Worm (Caenorhabditis elegans): ENCODE measurements around the gene hlb-1.

DNA sequence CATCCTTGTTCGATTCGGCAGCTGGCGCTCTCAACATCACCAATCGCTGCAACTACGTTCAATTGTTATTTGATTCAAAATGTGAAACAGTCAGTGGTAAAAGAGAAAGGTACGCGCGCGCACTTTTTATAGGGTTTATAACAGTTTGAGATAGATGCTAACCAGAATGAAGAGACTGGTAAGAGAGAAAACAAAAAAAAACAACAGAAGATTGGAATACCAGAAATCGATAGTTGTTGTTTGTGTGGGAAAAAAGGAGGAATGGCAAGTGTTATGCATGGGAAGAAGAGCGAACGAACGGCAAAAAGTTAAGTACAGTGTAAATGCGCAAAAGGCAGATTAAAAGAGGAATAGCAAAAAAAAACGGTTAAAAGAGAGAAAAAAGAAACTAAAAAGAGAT is 27.3 kb upstream of the hlb-1 start, which contains the start of gene Y26E6A.3:
- no peak for TF ChIP-seq unc-130 (GFP tag; optimal IDR thresholded peaks at IDR 0.05)
- no peak for TF ChIP-seq ceh-58 (GFP tag; IDR thresholded peaks at IDR 0.05)
- no peak for TF ChIP-seq lag-1 (GFP tag; IDR thresholded peaks at IDR 0.05)
- no peak for TF ChIP-seq unc-62 (GFP tag; optimal IDR thresholded peaks at IDR 0.05)
- no peak for TF ChIP-seq ama-1 (optimal IDR thresholded peaks at IDR 0.05)
- no peak for TF ChIP-seq ama-1 (GFP tag; optimal IDR thresholded peaks at IDR 0.05)
- no peak for TF ChIP-seq ekl-4 (GFP tag; IDR thresholded peaks at IDR 0.05)
- no peak for TF ChIP-seq B0035.1 (tag; optimal IDR thresholded peaks at IDR 0.05)
- TF ChIP-seq hmg-1.2 (GFP tag; IDR thresholded peaks at IDR 0.05), result no peak
- TF ChIP-seq ztf-18 (tag; optimal IDR thresholded peaks at IDR 0.05), result no peak
- TF ChIP-seq ztf-26 (tag; optimal IDR thresholded peaks at IDR 0.05), result no peak

Data from whole organism, young adult.